Fruit fly (Drosophila melanogaster): ENCODE measurements around the gene Dhrs4.

The Dhrs4 gene

DNA sequence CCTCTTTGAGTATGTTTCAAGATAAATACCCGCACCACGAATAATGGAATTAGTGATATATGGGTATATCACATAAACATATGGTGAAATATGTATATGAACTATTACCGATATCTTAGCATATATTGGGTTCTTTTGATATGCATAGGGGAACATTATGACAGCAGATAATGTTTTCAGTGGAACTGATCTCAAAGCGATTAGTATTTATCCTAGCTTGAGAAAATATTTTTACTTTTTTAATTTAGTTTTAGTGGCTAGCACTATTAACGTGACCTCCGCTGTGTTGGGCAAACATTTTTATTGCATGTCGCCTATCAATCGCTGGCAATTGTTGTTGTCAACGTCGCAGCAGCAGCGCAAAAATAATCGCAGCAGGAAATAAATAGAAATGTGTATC, 47.0 kb upstream of the Dhrs4 start (continued):
- TF ChIP-seq CG9609 (GFP tag; optimal IDR thresholded peaks at IDR 0.05) (no peak), tin (GFP tag; optimal IDR thresholded peaks at IDR 0.05) (no peak), Tbp (GFP tag; optimal IDR thresholded peaks at IDR 0.05) (no peak), Meics (GFP tag; optimal IDR thresholded peaks at IDR 0.05) (no peak), BEAF-32 (GFP tag; optimal IDR thresholded peaks at IDR 0.05) (no peak), NFAT (GFP tag; IDR thresholded peaks at IDR 0.05) (no peak), Sry-β (GFP tag; optimal IDR thresholded peaks at IDR 0.05) (no peak), dimm (GFP tag; IDR thresholded peaks at IDR 0.05) (no peak), CG15011 (GFP tag; optimal IDR thresholded peaks at IDR 0.05) (peak; percentile 13), CG1792 (GFP tag; optimal IDR thresholded peaks at IDR 0.05) (no peak), sob (GFP tag; IDR thresholded peaks at IDR 0.05) (no peak), CG4730 (GFP tag; IDR thresholded peaks at IDR 0.05) (no peak), HHEX (GFP tag; optimal IDR thresholded peaks at IDR 0.05) (no peak), gcm (GFP tag; optimal IDR thresholded peaks at IDR 0.05) (peak; percentile 28), CG12104 (GFP tag; optimal IDR thresholded peaks at IDR 0.05) (peak; percentile 1), HLH4C (GFP tag; IDR thresholded peaks at IDR 0.05; ENCODE audit: partially characterized antibody) (no peak), Pdp1 (GFP tag; optimal IDR thresholded peaks at IDR 0.05) (no peak), Abd-B (GFP tag; optimal IDR thresholded peaks at IDR 0.05) (no peak), Bteb2 (GFP tag; optimal IDR thresholded peaks at IDR 0.05) (no peak), CG4360 (GFP tag; IDR thresholded peaks at IDR 0.05) (no peak), row (GFP tag; IDR thresholded peaks at IDR 0.05) (peak; percentile 37; the same call in 1 of the 3 replicates), CoRest (tag; optimal IDR thresholded peaks at IDR 0.05) (peak; percentile 15), Lhr (GFP tag; optimal IDR thresholded peaks at IDR 0.05) (no peak), lbe (GFP tag; optimal IDR thresholded peaks at IDR 0.05) (no peak), sens-2 (GFP tag; IDR thresholded peaks at IDR 0.05) (no peak), CG9797 (GFP tag; optimal IDR thresholded peaks at IDR 0.05) (no peak), CG8924 (tag; optimal IDR thresholded peaks at IDR 0.05) (peak; percentile 20), grn (GFP tag; optimal IDR thresholded peaks at IDR 0.05) (no peak), CG12219 (GFP tag; optimal IDR thresholded peaks at IDR 0.05) (no peak), pfk (GFP tag; optimal IDR thresholded peaks at IDR 0.05) (no peak), fd96Cb (tag; optimal IDR thresholded peaks at IDR 0.05) (no peak), Kr (GFP tag; optimal IDR thresholded peaks at IDR 0.05) (no peak), HLH3B (GFP tag; IDR thresholded peaks at IDR 0.05) (0 out of 2 replicates have a peak, but pooled peaks have one; percentile 32), schlank (tag; optimal IDR thresholded peaks at IDR 0.05) (no peak), cad (GFP tag; optimal IDR thresholded peaks at IDR 0.05) (no peak), CG17568 (GFP tag; optimal IDR thresholded peaks at IDR 0.05) (no peak), CG18011 (GFP tag; optimal IDR thresholded peaks at IDR 0.05) (peak; percentile 6), Myb (GFP tag; optimal IDR thresholded peaks at IDR 0.05) (no peak), luna (GFP tag; optimal IDR thresholded peaks at IDR 0.05) (no peak), Ssrp (tag; optimal IDR thresholded peaks at IDR 0.05) (peak; percentile 2), cwo (GFP tag; optimal IDR thresholded peaks at IDR 0.05) (no peak), NC2α (GFP tag; optimal IDR thresholded peaks at IDR 0.05) (no peak), CG31388 (GFP tag; optimal IDR thresholded peaks at IDR 0.05) (no peak), CG10543 (GFP tag; optimal IDR thresholded peaks at IDR 0.05) (no peak), CG8089 (GFP tag; optimal IDR thresholded peaks at IDR 0.05) (no peak), CG2678 (tag; optimal IDR thresholded peaks at IDR 0.05) (no peak), CG17802 (tag; optimal IDR thresholded peaks at IDR 0.05) (no peak), sr (GFP tag; IDR thresholded peaks at IDR 0.05) (no peak), HLHmδ (GFP tag; optimal IDR thresholded peaks at IDR 0.05) (no peak), CG9817 (tag; optimal IDR thresholded peaks at IDR 0.05) (no peak), wek (GFP tag; optimal IDR thresholded peaks at IDR 0.05) (no peak)
